Worm (Caenorhabditis elegans) whole organism, young adult: Measurements from ENCODE around the gene ttr-40.
A peak's percentile ranks its signal among the peaks of the same experiment; 100 is the strongest.

Experiments
- C06A6.2 ChIP-seq: fragments of 200-800 bp; sonication (Bioruptor generic); conservative IDR thresholded peaks from 2 replicates; pipeline ENCODE4 v1.3.6; 2022; ENCODE audit warnings: missing genetic modification characterization, missing compliant biosample characterization
- C17E4.6 ChIP-seq: fragments of 200-800 bp; sonication (Bioruptor generic); IDR thresholded peaks from 2 replicates; pipeline ENCODE4 v1.3.6; 2022; ENCODE audit warnings: missing genetic modification reagents, missing genetic modification characterization, missing compliant biosample characterization
- F23B12.7 ChIP-seq: sonication (generic microtip); optimal IDR thresholded peaks from 2 replicates; lab custom pipeline; 2017; ENCODE audit warnings: missing genetic modification characterization, mild to moderate bottlenecking, missing compliant biosample characterization, antibody characterized with exemption, moderate library complexity; ENCODE audit not compliant: insufficient read depth
- F37B4.10 ChIP-seq: fragments of 200-800 bp; sonication (Bioruptor generic); IDR thresholded peaks from 2 replicates; pipeline ENCODE4 v1.3.6; 2022; ENCODE audit warnings: missing genetic modification characterization, missing compliant biosample characterization
- F57A8.1 ChIP-seq: fragments of 200-800 bp; sonication (Bioruptor generic); optimal IDR thresholded peaks from 2 replicates; lab custom pipeline; 2018; ENCODE audit warnings: mild to moderate bottlenecking, missing genetic modification characterization, moderate library complexity, missing compliant biosample characterization
- Y53F4B.3 ChIP-seq: fragments of 200-800 bp; sonication (Bioruptor generic); IDR thresholded peaks from 2 replicates; pipeline ENCODE4 v1.3.6; 2022; ENCODE audit warnings: missing genetic modification reagents, missing genetic modification characterization, missing compliant biosample characterization
- Y67H2A.10 ChIP-seq: fragments of 200-800 bp; sonication (Bioruptor generic); conservative IDR thresholded peaks from 2 replicates; pipeline ENCODE4 v1.3.6; 2022; ENCODE audit warnings: missing genetic modification reagents, missing genetic modification characterization, missing compliant biosample characterization
- Y95B8A.8 ChIP-seq: fragments of 200-800 bp; sonication (Bioruptor generic); IDR thresholded peaks from 2 replicates; pipeline ENCODE4 v1.3.6; 2022; ENCODE audit warnings: missing genetic modification reagents, missing genetic modification characterization, missing compliant biosample characterization
- ZK185.1 ChIP-seq: sonication (generic microtip); optimal IDR thresholded peaks from 2 replicates; lab custom pipeline; 2016; ENCODE audit warnings: mild to moderate bottlenecking, missing genetic modification characterization, missing compliant biosample characterization; ENCODE audit not compliant: poor library complexity, severe bottlenecking
- aptf-2 ChIP-seq: fragments of 200-800 bp; sonication (Bioruptor generic); conservative IDR thresholded peaks from 2 replicates; pipeline ENCODE4 v1.3.6; 2022; ENCODE audit warnings: missing genetic modification reagents, missing genetic modification characterization, missing compliant biosample characterization
- atf-7 ChIP-seq: sonication (generic microtip); optimal IDR thresholded peaks from 2 replicates; lab custom pipeline; 2017; ENCODE audit warnings: mild to moderate bottlenecking, missing genetic modification characterization, missing compliant biosample characterization
- athp-1 ChIP-seq: sonication (generic microtip); optimal IDR thresholded peaks from 2 replicates; lab custom pipeline; 2017; ENCODE audit warnings: mild to moderate bottlenecking, missing genetic modification characterization, missing compliant biosample characterization
- ccch-3 ChIP-seq: fragments of 200-800 bp; sonication (Bioruptor generic); optimal IDR thresholded peaks from 2 replicates; lab custom pipeline; 2018; ENCODE audit warnings: mild to moderate bottlenecking, missing genetic modification characterization, missing compliant biosample characterization
- cebp-1 ChIP-seq, 2 experiments: fragments of 200-800 bp in 1 of 2; sonication (Bioruptor generic) in 1 of 2; sonication (generic microtip) in 1 of 2; IDR thresholded peaks in 1 of 2; optimal IDR thresholded peaks in 1 of 2; 2 replicates each; pipeline versions ENCODE4 v1.3.6 to Lab custom; 2017 to 2022; ENCODE audit warnings: missing compliant biosample characterization in 2 of 2, missing genetic modification characterization in 2 of 2, mild to moderate bottlenecking in 1 of 2, missing genetic modification reagents in 1 of 2, moderate library complexity in 1 of 2
- cebp-2 ChIP-seq: fragments of 200-800 bp; sonication (Bioruptor generic); IDR thresholded peaks from 2 replicates; pipeline ENCODE4 v1.3.6; 2022; ENCODE audit warnings: missing genetic modification characterization, missing compliant biosample characterization
- ceh-79 ChIP-seq: sonication (generic microtip); optimal IDR thresholded peaks from 2 replicates; lab custom pipeline; 2017; ENCODE audit warnings: mild to moderate bottlenecking, missing genetic modification characterization, missing compliant biosample characterization
- dox-1 ChIP-seq: fragments of 200-800 bp; sonication (Bioruptor generic); IDR thresholded peaks from 2 replicates; pipeline ENCODE4 v1.3.6; 2022; ENCODE audit warnings: missing genetic modification reagents, missing genetic modification characterization, missing compliant biosample characterization
- dpff-1 ChIP-seq: sonication (generic microtip); optimal IDR thresholded peaks from 2 replicates; lab custom pipeline; 2017; ENCODE audit warnings: mild to moderate bottlenecking, missing genetic modification characterization, missing compliant biosample characterization
- egl-18 ChIP-seq: fragments of 200-800 bp; sonication (Bioruptor generic); IDR thresholded peaks from 2 replicates; pipeline ENCODE4 v1.3.6; 2022; ENCODE audit warnings: missing genetic modification reagents, missing genetic modification characterization, missing compliant biosample characterization
- egl-44 ChIP-seq: fragments of 200-800 bp; sonication (Bioruptor generic); IDR thresholded peaks from 2 replicates; pipeline ENCODE4 v1.3.6; 2022; ENCODE audit warnings: missing genetic modification reagents, missing genetic modification characterization, missing compliant biosample characterization
- hlh-12 ChIP-seq: sonication (generic microtip); optimal IDR thresholded peaks from 2 replicates; lab custom pipeline; 2016; ENCODE audit warnings: missing genetic modification characterization, missing compliant biosample characterization
- hlh-26 ChIP-seq: fragments of 200-800 bp; sonication (Bioruptor generic); conservative IDR thresholded peaks from 2 replicates; pipeline ENCODE4 v1.3.6; 2022; ENCODE audit warnings: missing genetic modification reagents, missing genetic modification characterization, missing compliant biosample characterization
- hmg-1.2 ChIP-seq: fragments of 200-800 bp; sonication (Bioruptor generic); IDR thresholded peaks from 2 replicates; pipeline ENCODE4 v1.3.6; 2022; ENCODE audit warnings: missing genetic modification reagents, missing genetic modification characterization, missing compliant biosample characterization
- hmg-20 ChIP-seq: fragments of 200-800 bp; sonication (Bioruptor generic); IDR thresholded peaks from 2 replicates; pipeline ENCODE4 v1.3.6; 2022; ENCODE audit warnings: missing genetic modification reagents, missing genetic modification characterization, missing compliant biosample characterization
- lag-1 ChIP-seq: fragments of 200-800 bp; sonication (Bioruptor generic); IDR thresholded peaks from 2 replicates; pipeline ENCODE4 v1.3.6; 2022; ENCODE audit warnings: missing genetic modification reagents, missing genetic modification characterization, missing compliant biosample characterization
- lsl-1 ChIP-seq: fragments of 200-800 bp; sonication (Bioruptor generic); optimal IDR thresholded peaks from 2 replicates; lab custom pipeline; 2018; ENCODE audit warnings: mild to moderate bottlenecking, missing genetic modification characterization, moderate library complexity, missing compliant biosample characterization
- lsy-27 ChIP-seq: sonication (generic microtip); optimal IDR thresholded peaks from 2 replicates; lab custom pipeline; 2017; ENCODE audit warnings: missing genetic modification characterization, mild to moderate bottlenecking, missing compliant biosample characterization, antibody characterized with exemption, missing genotype, borderline replicate concordance; ENCODE audit not compliant: insufficient read depth
- madf-3 ChIP-seq: fragments of 200-800 bp; sonication (Bioruptor generic); IDR thresholded peaks from 2 replicates; pipeline ENCODE4 v1.3.6; 2022; ENCODE audit warnings: missing genetic modification reagents, missing genetic modification characterization, missing compliant biosample characterization
- mcd-1 ChIP-seq: fragments of 200-800 bp; sonication (Bioruptor generic); IDR thresholded peaks from 2 replicates; pipeline ENCODE4 v1.3.6; 2022; ENCODE audit warnings: missing genetic modification reagents, missing genetic modification characterization, missing compliant biosample characterization
- mel-28 ChIP-seq: sonication (generic microtip); optimal IDR thresholded peaks from 2 replicates; lab custom pipeline; 2016; ENCODE audit warnings: borderline replicate concordance, mild to moderate bottlenecking, missing genetic modification characterization, missing compliant biosample characterization
- mes-4 ChIP-seq: sonication (generic microtip); optimal IDR thresholded peaks from 2 replicates; lab custom pipeline; 2016; ENCODE audit warnings: missing genotype, missing genetic modification characterization, missing compliant biosample characterization
- nfyb-1 ChIP-seq: fragments of 200-800 bp; sonication (Bioruptor generic); IDR thresholded peaks from 2 replicates; pipeline ENCODE4 v1.3.6; 2022; ENCODE audit warnings: missing genetic modification reagents, missing genetic modification characterization, missing compliant biosample characterization
- pbrm-1 ChIP-seq: fragments of 200-800 bp; sonication (Bioruptor generic); IDR thresholded peaks from 2 replicates; pipeline ENCODE4 v1.3.6; 2022; ENCODE audit warnings: missing genetic modification reagents, missing genetic modification characterization, missing compliant biosample characterization
- rec-8 ChIP-seq, 2 experiments: sonication (generic microtip); optimal IDR thresholded peaks; 2 replicates each; lab custom pipeline; 2016; ENCODE audit warnings: mild to moderate bottlenecking in 2 of 2, missing genetic modification characterization in 2 of 2, missing genetic modification reagents in 2 of 2, missing genotype in 2 of 2, missing biosample characterization in 1 of 2, missing compliant biosample characterization in 1 of 2, moderate library complexity in 1 of 2
- sdz-38 ChIP-seq: sonication (generic microtip); optimal IDR thresholded peaks from 2 replicates; lab custom pipeline; 2016; ENCODE audit warnings: missing genotype, missing genetic modification characterization, missing compliant biosample characterization
- snpc-1.3 ChIP-seq: sonication (generic microtip); optimal IDR thresholded peaks from 2 replicates; lab custom pipeline; 2017; ENCODE audit warnings: missing genetic modification characterization, mild to moderate bottlenecking, missing compliant biosample characterization, antibody characterized with exemption, moderate library complexity, missing genotype, missing genetic modification reagents; ENCODE audit not compliant: insufficient read depth
- tbx-9 ChIP-seq: sonication (generic microtip); optimal IDR thresholded peaks from 2 replicates; lab custom pipeline; 2016; ENCODE audit warnings: borderline replicate concordance, missing genetic modification characterization, inconsistent platforms, missing compliant biosample characterization
- xnd-1 ChIP-seq: sonication (generic microtip); optimal IDR thresholded peaks from 2 replicates; lab custom pipeline; 2016; ENCODE audit warnings: missing genotype, missing genetic modification reagents, missing genetic modification characterization, missing compliant biosample characterization
- zfh-2 ChIP-seq: fragments of 200-800 bp; sonication (Bioruptor generic); conservative IDR thresholded peaks from 2 replicates; pipeline ENCODE4 v1.3.6; 2022; ENCODE audit warnings: missing genetic modification reagents, missing genetic modification characterization, missing compliant biosample characterization
- ztf-22 ChIP-seq: fragments of 200-800 bp; sonication (Bioruptor generic); optimal IDR thresholded peaks from 2 replicates; lab custom pipeline; 2018; ENCODE audit warnings: mild to moderate bottlenecking, missing genetic modification characterization, moderate library complexity, missing compliant biosample characterization
- ztf-26 ChIP-seq: sonication (generic microtip); optimal IDR thresholded peaks from 2 replicates; lab custom pipeline; 2017; ENCODE audit warnings: missing genetic modification characterization, missing compliant biosample characterization

Gene ttr-40

DNA sequence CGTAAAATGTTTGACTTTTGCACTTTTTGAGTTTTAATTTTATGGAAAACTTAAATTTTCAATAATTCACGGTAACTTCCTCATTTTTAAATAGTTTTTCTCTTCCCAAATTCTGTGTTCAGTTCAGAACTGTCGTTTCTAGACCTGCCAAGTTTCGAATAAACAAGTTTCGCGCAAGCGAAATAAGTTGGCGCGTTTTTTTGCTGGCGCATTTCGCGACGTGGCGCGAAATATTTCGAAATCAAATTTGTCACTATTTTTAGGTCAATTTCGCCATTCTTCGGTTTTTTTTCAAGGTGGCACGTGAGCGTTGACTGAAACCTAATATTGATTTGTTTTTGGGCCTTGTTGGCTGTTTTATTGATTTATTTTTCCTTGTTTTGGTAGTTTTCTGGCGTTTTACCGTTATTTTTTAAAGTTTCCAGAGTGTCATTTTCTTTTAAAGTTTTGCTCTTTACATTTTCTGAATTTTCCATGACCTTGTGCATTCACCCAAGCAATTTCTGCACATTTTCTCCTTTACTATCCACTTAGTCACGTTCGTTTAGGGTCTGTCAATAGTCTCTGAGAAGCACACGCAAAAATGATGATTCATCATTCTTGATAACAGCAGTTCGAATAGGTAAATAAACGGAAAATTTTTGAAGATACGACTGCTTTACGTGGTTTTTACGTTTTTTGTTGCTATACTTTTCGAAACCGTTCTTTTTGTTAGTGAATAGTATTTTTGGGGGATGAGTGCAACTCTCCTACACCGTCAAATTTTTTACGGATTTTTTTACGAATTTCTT, 27.5 kb upstream of the ttr-40 start (continued):
- TF ChIP-seq hmg-1.2 (GFP tag; lab: Robert Waterston, UW) (peak; percentile 67; the same call in 1 of the 2 replicates), F57A8.1 (GFP tag; lab: Kevin White, UChicago) (no peak), hmg-20 (no peak), cebp-2 (GFP tag; lab: Robert Waterston, UW) (no peak), rec-8 (tag; optimal IDR thresholded peaks at IDR 0.05; lab: Kevin White, UChicago) (no peak), ztf-26 (no peak), mel-28 (tag; lab: Kevin White, UChicago) (no peak), dpff-1 (tag; lab: Kevin White, UChicago) (no peak), zfh-2 (GFP tag; lab: Robert Waterston, UW) (no peak), egl-18 (GFP tag; lab: Robert Waterston, UW) (no peak), ztf-22 (GFP tag; lab: Kevin White, UChicago) (no peak), C17E4.6 (GFP tag; lab: Robert Waterston, UW) (no peak), Y53F4B.3 (0 out of 2 replicates have a peak, but pooled peaks have one; percentile 34), lsl-1 (peak; percentile 89), hlh-12 (no peak), nfyb-1 (GFP tag; lab: Robert Waterston, UW) (no peak), tbx-9 (tag; lab: Kevin White, UChicago) (no peak), F23B12.7 (tag; lab: Kevin White, UChicago) (no peak), aptf-2 (GFP tag; lab: Robert Waterston, UW) (no peak), ZK185.1 (tag; lab: Kevin White, UChicago) (no peak), snpc-1.3 (tag; lab: Kevin White, UChicago) (no peak), egl-44 (GFP tag; lab: Robert Waterston, UW) (no peak), C06A6.2 (GFP tag; lab: Robert Waterston, UW) (no peak), dox-1 (GFP tag; lab: Robert Waterston, UW) (peak; percentile 94), ceh-79 (no peak), athp-1 (peak; percentile 50), madf-3 (GFP tag; lab: Robert Waterston, UW) (peak; percentile 92), mcd-1 (GFP tag; lab: Robert Waterston, UW) (no peak; the same call in 1 of the 2 replicates), lsy-27 (tag; lab: Kevin White, UChicago) (no peak), hlh-26 (no peak), Y67H2A.10 (GFP tag; lab: Robert Waterston, UW) (no peak), sdz-38 (tag; lab: Kevin White, UChicago) (no peak), ccch-3 (GFP tag; lab: Kevin White, UChicago) (no peak), lag-1 (GFP tag; lab: Robert Waterston, UW) (no peak), F37B4.10 (GFP tag; lab: Robert Waterston, UW) (no peak), pbrm-1 (GFP tag; lab: Robert Waterston, UW) (peak; percentile 87)

DNA sequence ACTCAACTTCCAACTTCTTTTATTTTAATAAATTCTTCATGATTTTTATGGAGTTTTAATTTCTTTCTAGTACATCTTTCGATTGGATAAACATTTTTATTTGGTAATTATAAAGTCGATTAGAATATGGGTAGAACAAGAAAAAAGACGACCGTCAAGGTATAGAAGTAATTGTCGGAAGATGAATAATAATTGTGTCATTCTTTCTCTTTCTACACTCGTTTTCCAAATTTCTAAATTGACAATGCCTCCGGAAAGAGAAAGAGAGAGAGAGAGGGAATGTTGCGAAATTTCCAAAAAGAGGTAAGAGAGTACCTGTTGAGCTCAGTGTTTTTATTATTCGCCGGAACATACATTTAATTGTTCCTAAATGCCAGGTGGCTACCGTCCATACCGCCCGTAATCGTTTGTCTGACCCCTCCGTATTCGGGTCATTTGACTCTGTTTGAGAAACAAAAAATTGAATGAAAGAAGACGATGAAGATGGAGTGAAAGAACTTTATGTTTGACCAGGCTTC, 26.6 kb upstream of the ttr-40 start, which contains the start of gene E02C12.12:
Gene E02C12.12, minus strand, starts transcription at position 468 of the 518 bp plus-strand sequence.
- no peak for TF ChIP-seq C06A6.2 (GFP tag; lab: Robert Waterston, UW)
- TF ChIP-seq mes-4 (tag; lab: Kevin White, UChicago): no peak
- no peak for TF ChIP-seq xnd-1 (tag; lab: Kevin White, UChicago)
- no peak for TF ChIP-seq atf-7 (tag; lab: Kevin White, UChicago)
- TF ChIP-seq ceh-79: no peak
- peak; percentile 65; the same call in 1 of the 2 replicates for TF ChIP-seq cebp-1 (GFP tag; IDR thresholded peaks at IDR 0.05; lab: Robert Waterston, UW)
- peak; percentile 92 for TF ChIP-seq cebp-1 (tag; optimal IDR thresholded peaks at IDR 0.05; lab: Kevin White, UChicago)
- TF ChIP-seq Y95B8A.8 (GFP tag; lab: Robert Waterston, UW): no peak
